Worm (Caenorhabditis elegans) whole organism, L2 larva: ENCODE results near the gene orc-5.

Experiments
- ama-1 ChIP-seq: fragments of 150-350 bp; optimal IDR thresholded peaks from 2 replicates; lab custom pipeline; 2018; ENCODE audit warnings: inconsistent platforms
- snpc-4 ChIP-seq: fragments of 150-350 bp; optimal IDR thresholded peaks from 2 replicates; lab custom pipeline; 2014; ENCODE audit warnings: missing biosample characterization, missing genetic modification characterization
- unc-39 ChIP-seq: fragments of 150-350 bp; optimal IDR thresholded peaks from 2 replicates; lab custom pipeline; 2014; ENCODE audit warnings: missing biosample characterization, missing genetic modification characterization

DNA sequence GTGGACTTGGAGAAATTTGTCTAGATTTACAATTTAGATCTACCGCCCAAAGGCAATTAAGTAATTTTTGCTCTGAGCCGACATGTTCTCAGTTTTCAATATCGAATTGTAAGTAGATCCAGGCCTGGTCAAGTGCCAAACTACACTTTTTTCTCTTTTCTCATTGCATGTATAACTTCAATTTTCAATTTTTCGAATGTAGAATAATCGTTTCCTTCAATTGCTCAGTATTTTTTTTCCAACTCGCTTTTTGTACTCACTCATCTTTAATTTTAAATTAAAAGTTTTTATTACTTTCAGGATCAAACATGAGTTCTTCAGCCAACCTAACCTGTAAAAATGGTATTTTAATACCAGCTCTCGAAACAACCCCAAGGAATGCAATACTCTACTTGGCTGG lies 18.0 kb downstream of the orc-5 start, which contains the start of gene ncx-3:
- TF ChIP-seq ama-1 (no peak), unc-39 (tag; lab: Kevin White, UChicago) (no peak), snpc-4 (tag; lab: Kevin White, UChicago) (no peak)
